Worm (Caenorhabditis elegans) whole organism, early embryonic: Measurements from ENCODE around the gene F35C11.5.

Experiments
- B0310.2 ChIP-seq: sonication (generic microtip); optimal IDR thresholded peaks from 2 replicates; lab custom pipeline; 2016; ENCODE audit warnings: mild to moderate bottlenecking, missing genetic modification characterization, missing compliant biosample characterization
- ama-1 ChIP-seq: fragments of 150-350 bp; optimal IDR thresholded peaks from 2 replicates; lab custom pipeline; 2014
- hmbx-1 ChIP-seq: sonication (generic microtip); optimal IDR thresholded peaks from 2 replicates; lab custom pipeline; 2016; ENCODE audit warnings: mild to moderate bottlenecking, missing genetic modification characterization, missing compliant biosample characterization
- hmg-4 ChIP-seq: fragments of 200-800 bp; sonication (Bioruptor generic); optimal IDR thresholded peaks from 2 replicates; lab custom pipeline; 2018; ENCODE audit warnings: mild to moderate bottlenecking, missing genetic modification characterization, missing compliant biosample characterization
- scrt-1 ChIP-seq: fragments of 200-800 bp; sonication (Bioruptor generic); IDR thresholded peaks from 2 replicates; pipeline ENCODE4 v1.3.6; 2022; ENCODE audit warnings: missing genetic modification characterization, missing compliant biosample characterization

ce11 chrII:8273060-8273459 lies 19.5 kb downstream of the F35C11.5 start:
- TF ChIP-seq scrt-1 (GFP tag; lab: Robert Waterston, UW) (no peak), ama-1 (lab: Kevin White, UChicago) (no peak), hmg-4 (GFP tag; lab: Kevin White, UChicago) (no peak), hmbx-1 (no peak), B0310.2 (tag; lab: Kevin White, UChicago) (no peak)
